Fruit fly (Drosophila melanogaster) whole organism, embryonic: ENCODE measurements around the gene CG6142.

Experiments
- Ada2b ChIP-seq: fragments of 200-800 bp; sonication (Bioruptor generic); IDR thresholded peaks from 2 replicates; pipeline ENCODE4 v1.3.6; 2022; ENCODE audit warnings: missing biosample characterization, missing genetic modification characterization
- CG10654 ChIP-seq: fragments of 200-800 bp; sonication (Bioruptor generic); optimal IDR thresholded peaks from 2 replicates; lab custom pipeline; 2016; ENCODE audit warnings: missing biosample characterization, missing genetic modification characterization
- CG12071 ChIP-seq: fragments of 200-800 bp; sonication (Bioruptor generic); optimal IDR thresholded peaks from 3 replicates; lab custom pipeline; 2018; ENCODE audit warnings: missing biosample characterization, mild to moderate bottlenecking, missing genetic modification characterization
- CG15269 ChIP-seq: fragments of 200-800 bp; sonication (Bioruptor generic); optimal IDR thresholded peaks from 2 replicates; lab custom pipeline; 2018; ENCODE audit warnings: missing biosample characterization, mild to moderate bottlenecking, missing genetic modification characterization, moderate library complexity
- CG17912 ChIP-seq: fragments of 200-800 bp; sonication (Bioruptor generic); optimal IDR thresholded peaks from 2 replicates; lab custom pipeline; 2018; ENCODE audit warnings: missing biosample characterization, mild to moderate bottlenecking, missing genetic modification characterization
- CG18619 ChIP-seq: fragments of 200-800 bp; sonication (Bioruptor generic); optimal IDR thresholded peaks from 3 replicates; lab custom pipeline; 2017; ENCODE audit warnings: missing biosample characterization, mild to moderate bottlenecking, missing genetic modification characterization
- CG2202 ChIP-seq: fragments of 200-800 bp; sonication (Bioruptor generic); optimal IDR thresholded peaks from 2 replicates; lab custom pipeline; 2018; ENCODE audit warnings: missing biosample characterization, mild to moderate bottlenecking, missing genetic modification characterization
- CG2678 ChIP-seq: fragments of 200-800 bp; sonication (Bioruptor generic); optimal IDR thresholded peaks from 3 replicates; lab custom pipeline; 2019; ENCODE audit warnings: missing biosample characterization, mild to moderate bottlenecking, missing genetic modification characterization, moderate library complexity
- CG3065 ChIP-seq: fragments of 200-800 bp; sonication (Bioruptor generic); optimal IDR thresholded peaks from 2 replicates; lab custom pipeline; 2016; ENCODE audit warnings: missing biosample characterization, missing genetic modification characterization
- CG32532 ChIP-seq: fragments of 200-800 bp; sonication (Bioruptor generic); IDR thresholded peaks from 2 replicates; pipeline ENCODE4 v1.3.6; 2022; ENCODE audit warnings: missing biosample characterization, missing genetic modification characterization
- CG6254 ChIP-seq: fragments of 200-800 bp; sonication (Bioruptor generic); optimal IDR thresholded peaks from 3 replicates; lab custom pipeline; 2017; ENCODE audit warnings: mild to moderate bottlenecking, missing biosample characterization, missing genetic modification reagents, missing genetic modification characterization
- CG7271 ChIP-seq: fragments of 200-800 bp; sonication (Bioruptor generic); optimal IDR thresholded peaks from 2 replicates; lab custom pipeline; 2018; ENCODE audit warnings: missing biosample characterization, mild to moderate bottlenecking, missing genetic modification characterization, moderate library complexity
- CoRest ChIP-seq: fragments of 200-800 bp; sonication (Bioruptor generic); optimal IDR thresholded peaks from 3 replicates; lab custom pipeline; 2018; ENCODE audit warnings: missing biosample characterization, mild to moderate bottlenecking, missing genetic modification characterization, moderate library complexity
- Dref ChIP-seq: fragments of 200-800 bp; sonication (Bioruptor generic); IDR thresholded peaks from 2 replicates; pipeline ENCODE4 v1.3.6; 2022; ENCODE audit warnings: missing biosample characterization, missing genetic modification characterization
- H2.0 ChIP-seq: fragments of 200-800 bp; sonication (Bioruptor generic); IDR thresholded peaks from 2 replicates; pipeline ENCODE4 v1.3.6; 2022; ENCODE audit warnings: missing biosample characterization, missing genetic modification characterization
- HLH3B ChIP-seq: fragments of 200-800 bp; sonication (Bioruptor generic); IDR thresholded peaks from 2 replicates; pipeline ENCODE4 v1.3.6; 2022; ENCODE audit warnings: missing biosample characterization, missing genetic modification characterization
- Mad ChIP-seq: fragments of 200-800 bp; sonication (Bioruptor generic); optimal IDR thresholded peaks from 2 replicates; lab custom pipeline; 2016; ENCODE audit warnings: missing biosample characterization, missing genetic modification characterization
- Max ChIP-seq: fragments of 200-800 bp; sonication (Bioruptor generic); optimal IDR thresholded peaks from 2 replicates; lab custom pipeline; 2016; ENCODE audit warnings: missing biosample characterization, mild to moderate bottlenecking, missing genetic modification characterization
- Neu2 ChIP-seq: fragments of 200-800 bp; sonication (Bioruptor generic); optimal IDR thresholded peaks from 3 replicates; lab custom pipeline; 2016; ENCODE audit warnings: missing biosample characterization, missing genetic modification characterization, borderline replicate concordance
- Optix ChIP-seq: fragments of 200-800 bp; sonication (Bioruptor generic); IDR thresholded peaks from 3 replicates; pipeline ENCODE4 v1.3.6; 2022; ENCODE audit warnings: missing biosample characterization, missing genetic modification characterization
- Stat92E ChIP-seq, 3 experiments: fragments of >200 bp in 2 of 3; fragments of 200-800 bp in 1 of 3; sonication (Bioruptor generic) in 1 of 3; optimal IDR thresholded peaks; 2 replicates each; lab custom pipeline; 2017 to 2019; ENCODE audit warnings: missing biosample characterization in 3 of 3, missing genetic modification characterization in 3 of 3, mild to moderate bottlenecking in 1 of 3, moderate library complexity in 1 of 3
- TFAM ChIP-seq: fragments of 200-800 bp; sonication (Bioruptor generic); optimal IDR thresholded peaks from 2 replicates; lab custom pipeline; 2017; ENCODE audit warnings: missing biosample characterization, missing genetic modification characterization, inconsistent platforms
- ac ChIP-seq: fragments of 200-800 bp; sonication (Bioruptor generic); optimal IDR thresholded peaks from 3 replicates; lab custom pipeline; 2017; ENCODE audit warnings: missing biosample characterization, mild to moderate bottlenecking, missing genetic modification characterization
- ash1 ChIP-seq: fragments of 200-800 bp; sonication (Bioruptor generic); optimal IDR thresholded peaks from 2 replicates; lab custom pipeline; 2018; ENCODE audit warnings: missing biosample characterization, mild to moderate bottlenecking, missing genetic modification characterization
- bigmax ChIP-seq: fragments of 200-800 bp; sonication (Bioruptor generic); optimal IDR thresholded peaks from 2 replicates; lab custom pipeline; 2018; ENCODE audit warnings: missing biosample characterization, mild to moderate bottlenecking, missing genetic modification characterization
- cas ChIP-seq: fragments of 200-800 bp; sonication (Bioruptor generic); IDR thresholded peaks from 2 replicates; pipeline ENCODE4 v1.3.6; 2022; ENCODE audit warnings: missing biosample characterization, missing genetic modification characterization
- caup ChIP-seq: fragments of 200-800 bp; sonication (Bioruptor generic); optimal IDR thresholded peaks from 3 replicates; lab custom pipeline; 2017; ENCODE audit warnings: missing biosample characterization, mild to moderate bottlenecking, missing genetic modification characterization, moderate library complexity; ENCODE audit not compliant: severe bottlenecking
- cg ChIP-seq: fragments of 200-800 bp; sonication (Bioruptor generic); optimal IDR thresholded peaks from 3 replicates; lab custom pipeline; 2019; ENCODE audit warnings: missing biosample characterization, mild to moderate bottlenecking, missing genetic modification characterization, moderate library complexity
- chif ChIP-seq, 2 experiments: fragments of 200-800 bp; sonication (Bioruptor generic); optimal IDR thresholded peaks; 3 replicates each; lab custom pipeline; 2016; ENCODE audit warnings: missing biosample characterization in 2 of 2, missing genetic modification characterization in 2 of 2
- danr ChIP-seq: fragments of 200-800 bp; sonication (Bioruptor generic); IDR thresholded peaks from 2 replicates; pipeline ENCODE4 v1.3.6; 2022; ENCODE audit warnings: missing biosample characterization, missing genetic modification characterization
- emc ChIP-seq: fragments of 200-800 bp; sonication (Bioruptor generic); optimal IDR thresholded peaks from 2 replicates; lab custom pipeline; 2016; ENCODE audit warnings: missing biosample characterization, missing genetic modification characterization
- grau ChIP-seq: fragments of 200-800 bp; optimal IDR thresholded peaks from 3 replicates; lab custom pipeline; 2019; ENCODE audit warnings: missing biosample characterization, mild to moderate bottlenecking, missing genetic modification characterization, moderate library complexity
- gro ChIP-seq: fragments of 200-800 bp; sonication (Bioruptor generic); optimal IDR thresholded peaks from 2 replicates; lab custom pipeline; 2016; ENCODE audit warnings: missing biosample characterization, missing genetic modification characterization
- gsb ChIP-seq: fragments of 200-800 bp; sonication (Bioruptor generic); IDR thresholded peaks from 2 replicates; pipeline ENCODE4 v1.3.6; 2022; ENCODE audit warnings: missing biosample characterization, missing genetic modification characterization
- gsb-n ChIP-seq: fragments of 200-800 bp; sonication (Bioruptor generic); optimal IDR thresholded peaks from 3 replicates; lab custom pipeline; 2018; ENCODE audit warnings: missing biosample characterization, mild to moderate bottlenecking, missing genetic modification characterization
- jumu ChIP-seq: fragments of 200-800 bp; sonication (Bioruptor generic); optimal IDR thresholded peaks from 3 replicates; lab custom pipeline; 2016; ENCODE audit warnings: missing biosample characterization, missing genetic modification characterization
- lbe ChIP-seq: fragments of 200-800 bp; sonication (Bioruptor generic); optimal IDR thresholded peaks from 2 replicates; lab custom pipeline; 2016; ENCODE audit warnings: missing biosample characterization, mild to moderate bottlenecking, missing genetic modification characterization
- lilli ChIP-seq: fragments of 200-800 bp; sonication (Bioruptor generic); optimal IDR thresholded peaks from 3 replicates; lab custom pipeline; 2016; ENCODE audit warnings: missing biosample characterization, missing genetic modification characterization
- luna ChIP-seq: fragments of 200-800 bp; sonication (Bioruptor generic); optimal IDR thresholded peaks from 2 replicates; lab custom pipeline; 2016; ENCODE audit warnings: missing biosample characterization, missing genetic modification characterization
- mld ChIP-seq: fragments of 200-800 bp; sonication (Bioruptor generic); IDR thresholded peaks from 3 replicates; pipeline ENCODE4 v1.3.6; 2022; ENCODE audit warnings: missing biosample characterization, missing genetic modification characterization; ENCODE audit not compliant: partially characterized antibody
- oc ChIP-seq: fragments of 200-800 bp; sonication (Bioruptor generic); optimal IDR thresholded peaks from 2 replicates; lab custom pipeline; 2018; ENCODE audit warnings: missing biosample characterization, mild to moderate bottlenecking, missing genetic modification characterization, moderate library complexity
- pzg ChIP-seq: fragments of 200-800 bp; sonication (Bioruptor generic); optimal IDR thresholded peaks from 3 replicates; lab custom pipeline; 2018; ENCODE audit warnings: missing biosample characterization, mild to moderate bottlenecking, missing genetic modification characterization, moderate library complexity
- rib ChIP-seq: fragments of 200-800 bp; sonication (Bioruptor generic); IDR thresholded peaks from 2 replicates; pipeline ENCODE4 v1.3.6; 2022; ENCODE audit warnings: missing biosample characterization, missing genetic modification characterization
- ro ChIP-seq: fragments of 200-800 bp; sonication (Bioruptor generic); IDR thresholded peaks from 2 replicates; pipeline ENCODE4 v1.3.6; 2022; ENCODE audit warnings: missing biosample characterization, missing genetic modification characterization
- sd ChIP-seq: fragments of 200-800 bp; sonication (Bioruptor generic); optimal IDR thresholded peaks from 3 replicates; lab custom pipeline; 2018; ENCODE audit warnings: missing biosample characterization, mild to moderate bottlenecking, missing genetic modification characterization, moderate library complexity
- sima ChIP-seq: fragments of 200-800 bp; sonication (Bioruptor generic); optimal IDR thresholded peaks from 2 replicates; lab custom pipeline; 2016; ENCODE audit warnings: missing biosample characterization, missing genetic modification characterization
- sqz ChIP-seq: fragments of 200-800 bp; sonication (Bioruptor generic); optimal IDR thresholded peaks from 3 replicates; lab custom pipeline; 2018; ENCODE audit warnings: missing biosample characterization, mild to moderate bottlenecking, missing genetic modification characterization
- tna ChIP-seq: fragments of 200-800 bp; sonication (Bioruptor generic); IDR thresholded peaks from 2 replicates; pipeline ENCODE4 v1.3.6; 2022; ENCODE audit warnings: missing biosample characterization, missing genetic modification characterization; ENCODE audit not compliant: partially characterized antibody
- wek ChIP-seq: fragments of 200-800 bp; sonication (Bioruptor generic); optimal IDR thresholded peaks from 3 replicates; lab custom pipeline; 2018; ENCODE audit warnings: missing biosample characterization, mild to moderate bottlenecking, missing genetic modification characterization, moderate library complexity
- zfh1 ChIP-seq: fragments of 200-800 bp; sonication (Bioruptor generic); IDR thresholded peaks from 3 replicates; pipeline ENCODE4 v1.3.6; 2022; ENCODE audit warnings: missing biosample characterization, missing genetic modification characterization

The CG6142 gene

DNA sequence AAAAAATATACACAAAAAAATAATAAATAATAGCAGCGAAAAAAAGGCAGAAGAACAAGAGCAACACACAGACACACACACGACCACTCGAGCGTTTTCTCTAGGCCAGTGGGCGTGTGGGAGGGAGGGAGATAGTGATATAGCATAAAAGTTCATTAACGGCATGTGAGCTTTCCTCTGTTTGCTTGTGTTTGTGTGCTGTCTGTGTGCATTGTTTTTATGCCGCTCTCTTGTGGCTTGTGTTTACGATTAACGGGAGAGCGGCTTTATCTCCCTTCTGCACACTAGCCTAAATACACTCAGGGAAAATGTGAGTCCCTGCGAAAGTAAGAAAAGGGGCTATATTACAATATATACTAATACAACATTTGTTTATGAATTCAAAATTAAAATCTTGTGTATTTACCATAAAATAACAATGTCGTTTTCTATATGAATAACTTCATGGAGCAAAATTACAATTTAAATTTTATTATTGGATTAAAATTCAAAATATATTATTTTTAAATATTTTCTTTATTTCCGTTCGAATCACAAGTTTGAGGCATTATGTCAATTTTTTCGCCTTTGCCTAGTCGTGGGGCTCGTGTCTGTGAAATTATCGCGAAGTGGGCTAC is 15.4 kb upstream of the CG6142 start:
- TF ChIP-seq rib (peak; percentile 60), luna (GFP tag; lab: Kevin White, UChicago) (no peak), Max (GFP tag; lab: Kevin White, UChicago) (no peak), CG10654 (GFP tag; lab: Kevin White, UChicago) (no peak), Stat92E (GFP tag; optimal IDR thresholded peaks at IDR 0.05; lab: Kevin White, UChicago) (no peak), sd (tag; lab: Kevin White, UChicago) (peak; percentile 35), ac (GFP tag; lab: Kevin White, UChicago) (no peak), tna (GFP tag; lab: Robert Waterston, UW) (no peak), caup (GFP tag; lab: Kevin White, UChicago) (peak; percentile 31), wek (GFP tag; lab: Kevin White, UChicago) (no peak), CoRest (tag; lab: Kevin White, UChicago) (peak; percentile 69), CG18619 (GFP tag; lab: Kevin White, UChicago) (peak; percentile 27), ash1 (GFP tag; lab: Kevin White, UChicago) (no peak), gsb-n (tag; lab: Kevin White, UChicago) (no peak), pzg (GFP tag; lab: Kevin White, UChicago) (no peak), H2.0 (GFP tag; lab: Robert Waterston, UW) (no peak), Ada2b (no peak), CG2202 (no peak), sqz (peak; percentile 85), mld (GFP tag; lab: Robert Waterston, UW) (no peak), chif (GFP tag; optimal IDR thresholded peaks at IDR 0.05; lab: Kevin White, UChicago) (no peak), bigmax (GFP tag; lab: Kevin White, UChicago) (no peak), TFAM (GFP tag; lab: Kevin White, UChicago) (no peak), danr (no peak), CG7271 (tag; lab: Kevin White, UChicago) (no peak), Mad (GFP tag; lab: Kevin White, UChicago) (no peak), gsb (GFP tag; lab: Robert Waterston, UW) (no peak), CG6254 (GFP tag; lab: Kevin White, UChicago) (no peak), Neu2 (no peak), grau (tag; lab: Kevin White, UChicago) (peak; percentile 67), zfh1 (GFP tag; lab: Robert Waterston, UW) (no peak), cg (GFP tag; lab: Kevin White, UChicago) (peak; percentile 83), lbe (GFP tag; lab: Kevin White, UChicago) (no peak), jumu (no peak), Optix (no peak), gro (GFP tag; lab: Kevin White, UChicago) (no peak), sima (GFP tag; lab: Kevin White, UChicago) (no peak), CG32532 (GFP tag; lab: Robert Waterston, UW) (peak; percentile 63), lilli (GFP tag; lab: Kevin White, UChicago) (peak; percentile 33), CG17912 (GFP tag; lab: Kevin White, UChicago) (no peak), HLH3B (GFP tag; lab: Robert Waterston, UW) (peak; percentile 56; the same call in 1 of the 2 replicates), CG3065 (no peak), emc (GFP tag; lab: Kevin White, UChicago) (no peak), oc (tag; lab: Kevin White, UChicago) (peak; percentile 53), ro (0 out of 2 replicates have a peak, but pooled peaks have one; percentile 5), Dref (GFP tag; lab: Robert Waterston, UW) (no peak), CG2678 (tag; lab: Kevin White, UChicago) (peak; percentile 80), CG15269 (peak; percentile 64), cas (GFP tag; lab: Robert Waterston, UW) (no peak), CG12071 (peak; percentile 5)
